Worm (Caenorhabditis elegans) whole organism, young adult: Measurements from ENCODE around the gene F43C11.12.

ENCODE experiments used
- C06A6.2 ChIP-seq: fragments of 200-800 bp; sonication (Bioruptor generic); conservative IDR thresholded peaks from 2 replicates; pipeline ENCODE4 v1.3.6; 2022; ENCODE audit warnings: missing genetic modification characterization, missing compliant biosample characterization
- F10E7.11 ChIP-seq: sonication (generic microtip); optimal IDR thresholded peaks from 2 replicates; lab custom pipeline; 2017; ENCODE audit warnings: mild to moderate bottlenecking, missing genetic modification characterization, moderate library complexity, missing compliant biosample characterization
- F33H1.4 ChIP-seq: fragments of 200-800 bp; sonication (Bioruptor generic); IDR thresholded peaks from 2 replicates; pipeline ENCODE4 v1.3.6; 2022; ENCODE audit warnings: missing genetic modification reagents, missing genetic modification characterization, missing compliant biosample characterization
- F37B4.10 ChIP-seq: fragments of 200-800 bp; sonication (Bioruptor generic); IDR thresholded peaks from 2 replicates; pipeline ENCODE4 v1.3.6; 2022; ENCODE audit warnings: missing genetic modification characterization, missing compliant biosample characterization
- F52B5.7 ChIP-seq: sonication (generic microtip); optimal IDR thresholded peaks from 2 replicates; lab custom pipeline; 2016; ENCODE audit warnings: mild to moderate bottlenecking, missing genetic modification characterization, missing compliant biosample characterization
- F55B11.4 ChIP-seq: sonication (generic microtip); optimal IDR thresholded peaks from 2 replicates; lab custom pipeline; 2016; ENCODE audit warnings: missing compliant biosample characterization, missing genetic modification characterization, borderline replicate concordance; ENCODE audit not compliant: insufficient read depth
- K11D2.4 ChIP-seq: fragments of 200-800 bp; sonication (Bioruptor generic); IDR thresholded peaks from 2 replicates; pipeline ENCODE4 v1.3.6; 2022; ENCODE audit warnings: missing genetic modification reagents, missing genetic modification characterization, missing compliant biosample characterization
- K12H6.12 ChIP-seq: fragments of 200-800 bp; sonication (Bioruptor generic); optimal IDR thresholded peaks from 2 replicates; lab custom pipeline; 2018; ENCODE audit warnings: mild to moderate bottlenecking, missing genetic modification characterization, missing compliant biosample characterization
- T26A5.8 ChIP-seq: sonication (generic microtip); optimal IDR thresholded peaks from 2 replicates; lab custom pipeline; 2016; ENCODE audit warnings: missing genetic modification characterization, missing compliant biosample characterization
- Y53F4B.3 ChIP-seq: fragments of 200-800 bp; sonication (Bioruptor generic); IDR thresholded peaks from 2 replicates; pipeline ENCODE4 v1.3.6; 2022; ENCODE audit warnings: missing genetic modification reagents, missing genetic modification characterization, missing compliant biosample characterization
- aptf-2 ChIP-seq: fragments of 200-800 bp; sonication (Bioruptor generic); conservative IDR thresholded peaks from 2 replicates; pipeline ENCODE4 v1.3.6; 2022; ENCODE audit warnings: missing genetic modification reagents, missing genetic modification characterization, missing compliant biosample characterization
- attf-5 ChIP-seq: fragments of 200-800 bp; sonication (Bioruptor generic); optimal IDR thresholded peaks from 2 replicates; lab custom pipeline; 2018; ENCODE audit warnings: mild to moderate bottlenecking, missing genetic modification characterization, missing compliant biosample characterization
- attf-6 ChIP-seq: fragments of 200-800 bp; sonication (Bioruptor generic); IDR thresholded peaks from 2 replicates; pipeline ENCODE4 v1.3.6; 2022; ENCODE audit warnings: missing genetic modification reagents, missing genetic modification characterization, missing compliant biosample characterization
- bed-2 ChIP-seq: fragments of 200-800 bp; sonication (Bioruptor generic); IDR thresholded peaks from 2 replicates; pipeline ENCODE4 v1.3.6; 2022; ENCODE audit warnings: missing genetic modification reagents, missing genetic modification characterization, missing compliant biosample characterization
- ccch-3 ChIP-seq: fragments of 200-800 bp; sonication (Bioruptor generic); optimal IDR thresholded peaks from 2 replicates; lab custom pipeline; 2018; ENCODE audit warnings: mild to moderate bottlenecking, missing genetic modification characterization, missing compliant biosample characterization
- ceh-27 ChIP-seq: fragments of 200-800 bp; sonication (Bioruptor generic); optimal IDR thresholded peaks from 2 replicates; lab custom pipeline; 2018; ENCODE audit warnings: mild to moderate bottlenecking, missing genetic modification characterization, moderate library complexity, missing compliant biosample characterization
- ceh-40 ChIP-seq: fragments of 200-800 bp; sonication (Bioruptor generic); IDR thresholded peaks from 2 replicates; pipeline ENCODE4 v1.3.6; 2022; ENCODE audit warnings: missing genetic modification characterization, missing compliant biosample characterization
- die-1 ChIP-seq: sonication (generic microtip); optimal IDR thresholded peaks from 2 replicates; lab custom pipeline; 2016; ENCODE audit warnings: missing genotype, mild to moderate bottlenecking, missing genetic modification characterization, missing compliant biosample characterization
- dox-1 ChIP-seq: fragments of 200-800 bp; sonication (Bioruptor generic); IDR thresholded peaks from 2 replicates; pipeline ENCODE4 v1.3.6; 2022; ENCODE audit warnings: missing genetic modification reagents, missing genetic modification characterization, missing compliant biosample characterization
- dpl-1 ChIP-seq: fragments of 150-350 bp; optimal IDR thresholded peaks from 2 replicates; lab custom pipeline; 2014; ENCODE audit warnings: missing biosample characterization, missing genetic modification reagents, missing genetic modification characterization
- hmg-1.2 ChIP-seq: fragments of 200-800 bp; sonication (Bioruptor generic); IDR thresholded peaks from 2 replicates; pipeline ENCODE4 v1.3.6; 2022; ENCODE audit warnings: missing genetic modification reagents, missing genetic modification characterization, missing compliant biosample characterization
- lag-1 ChIP-seq: fragments of 200-800 bp; sonication (Bioruptor generic); IDR thresholded peaks from 2 replicates; pipeline ENCODE4 v1.3.6; 2022; ENCODE audit warnings: missing genetic modification reagents, missing genetic modification characterization, missing compliant biosample characterization
- let-526 ChIP-seq: fragments of 200-800 bp; sonication (Bioruptor generic); IDR thresholded peaks from 2 replicates; pipeline ENCODE4 v1.3.6; 2022; ENCODE audit warnings: missing genetic modification reagents, missing genetic modification characterization, missing compliant biosample characterization
- let-607 ChIP-seq, 2 experiments: fragments of 200-800 bp in 1 of 2; sonication (Bioruptor generic) in 1 of 2; sonication (generic microtip) in 1 of 2; optimal IDR thresholded peaks; 2 replicates each; lab custom pipeline; 2016 to 2018; ENCODE audit warnings: mild to moderate bottlenecking in 2 of 2, missing compliant biosample characterization in 2 of 2, missing genetic modification characterization in 2 of 2, moderate library complexity in 2 of 2, missing genotype in 1 of 2
- lsl-1 ChIP-seq: fragments of 200-800 bp; sonication (Bioruptor generic); optimal IDR thresholded peaks from 2 replicates; lab custom pipeline; 2018; ENCODE audit warnings: mild to moderate bottlenecking, missing genetic modification characterization, moderate library complexity, missing compliant biosample characterization
- nhr-179 ChIP-seq: sonication (generic microtip); optimal IDR thresholded peaks from 2 replicates; lab custom pipeline; 2016; ENCODE audit warnings: mild to moderate bottlenecking, missing genetic modification characterization, missing compliant biosample characterization
- nhr-90 ChIP-seq: sonication (generic microtip); optimal IDR thresholded peaks from 2 replicates; lab custom pipeline; 2016; ENCODE audit warnings: missing genotype, mild to moderate bottlenecking, missing genetic modification characterization, missing compliant biosample characterization
- pha-4 ChIP-seq: fragments of 150-350 bp; sonication (generic microtip); optimal IDR thresholded peaks from 2 replicates; lab custom pipeline; 2014; ENCODE audit warnings: missing biosample characterization, missing genetic modification reagents, missing genetic modification characterization
- rcor-1 ChIP-seq: fragments of 200-800 bp; sonication (Bioruptor generic); IDR thresholded peaks from 2 replicates; pipeline ENCODE4 v1.3.6; 2022; ENCODE audit warnings: missing genetic modification reagents, missing genetic modification characterization, missing compliant biosample characterization
- repo-1 ChIP-seq: sonication (generic microtip); optimal IDR thresholded peaks from 2 replicates; lab custom pipeline; 2017; ENCODE audit warnings: mild to moderate bottlenecking, missing genetic modification characterization, missing compliant biosample characterization
- snpc-1.1 ChIP-seq: sonication (generic microtip); optimal IDR thresholded peaks from 2 replicates; lab custom pipeline; 2017; ENCODE audit warnings: missing genetic modification characterization, mild to moderate bottlenecking, missing compliant biosample characterization, antibody characterized with exemption, moderate library complexity, missing genotype, missing genetic modification reagents; ENCODE audit not compliant: insufficient read depth
- snpc-1.3 ChIP-seq: sonication (generic microtip); optimal IDR thresholded peaks from 2 replicates; lab custom pipeline; 2017; ENCODE audit warnings: missing genetic modification characterization, mild to moderate bottlenecking, missing compliant biosample characterization, antibody characterized with exemption, moderate library complexity, missing genotype, missing genetic modification reagents; ENCODE audit not compliant: insufficient read depth
- snpc-3.4 ChIP-seq: sonication (generic microtip); optimal IDR thresholded peaks from 2 replicates; lab custom pipeline; 2017; ENCODE audit warnings: missing genetic modification characterization, mild to moderate bottlenecking, missing compliant biosample characterization, antibody characterized with exemption, moderate library complexity, missing genotype, missing genetic modification reagents
- somi-1 ChIP-seq: fragments of 200-800 bp; sonication (Bioruptor generic); optimal IDR thresholded peaks from 2 replicates; lab custom pipeline; 2018; ENCODE audit warnings: mild to moderate bottlenecking, missing genetic modification characterization, missing compliant biosample characterization
- sptf-2 ChIP-seq: fragments of 200-800 bp; sonication (Bioruptor generic); optimal IDR thresholded peaks from 2 replicates; lab custom pipeline; 2018; ENCODE audit warnings: mild to moderate bottlenecking, missing genetic modification characterization, missing compliant biosample characterization
- tbp1 ChIP-seq: fragments of 200-800 bp; sonication (Bioruptor generic); optimal IDR thresholded peaks from 2 replicates; lab custom pipeline; 2018; ENCODE audit warnings: mild to moderate bottlenecking, missing genetic modification characterization, missing compliant biosample characterization
- unc-130 ChIP-seq: sonication (generic microtip); optimal IDR thresholded peaks from 2 replicates; lab custom pipeline; 2016; ENCODE audit warnings: missing genetic modification reagents, missing genetic modification characterization, missing compliant biosample characterization
- unc-62 ChIP-seq: fragments of 150-350 bp; optimal IDR thresholded peaks from 2 replicates; lab custom pipeline; 2014; ENCODE audit warnings: missing biosample characterization, missing genetic modification reagents, missing genetic modification characterization
- xnd-1 ChIP-seq: sonication (generic microtip); optimal IDR thresholded peaks from 2 replicates; lab custom pipeline; 2016; ENCODE audit warnings: missing genotype, missing genetic modification reagents, missing genetic modification characterization, missing compliant biosample characterization
- zim-3 ChIP-seq: sonication (generic microtip); optimal IDR thresholded peaks from 2 replicates; lab custom pipeline; 2017; ENCODE audit warnings: mild to moderate bottlenecking, missing genetic modification characterization, moderate library complexity, missing compliant biosample characterization

The F43C11.12 gene

ce11 chrII:2395864-2396263 lies 29.3 kb upstream of the F43C11.12 start, which contains the start of gene F16G10.13:
Gene F16G10.13, minus strand, starts transcription at chrII:2395964.
- TF ChIP-seq ceh-40 (GFP tag; lab: Robert Waterston, UW) (no peak), F55B11.4 (tag; lab: Kevin White, UChicago) (no peak), K11D2.4 (GFP tag; lab: Robert Waterston, UW) (no peak), F37B4.10 (no peak), let-526 (GFP tag; lab: Robert Waterston, UW) (no peak), F10E7.11 (tag; lab: Kevin White, UChicago) (no peak), repo-1 (tag; lab: Kevin White, UChicago) (no peak), unc-130 (GFP tag; lab: Kevin White, UChicago) (no peak), dox-1 (GFP tag; lab: Robert Waterston, UW) (no peak), aptf-2 (GFP tag; lab: Robert Waterston, UW) (no peak), snpc-3.4 (no peak), die-1 (tag; lab: Kevin White, UChicago) (no peak), ceh-27 (no peak), lsl-1 (GFP tag; lab: Kevin White, UChicago) (no peak), bed-2 (no peak), pha-4 (tag; lab: Kevin White, UChicago) (no peak), unc-62 (GFP tag; lab: Kevin White, UChicago) (no peak), Y53F4B.3 (no peak), snpc-1.1 (no peak)

ce11 chrII:2393821-2394220 lies 27.3 kb upstream of the F43C11.12 start, which contains the start of gene F16G10.11:
Gene F16G10.11, minus strand, starts transcription at chrII:2393921.
- TF ChIP-seq T26A5.8 (tag; lab: Kevin White, UChicago) (no peak), rcor-1 (GFP tag; lab: Robert Waterston, UW) (no peak)

ce11 chrII:2390884-2391283 lies 24.4 kb upstream of the F43C11.12 start, which contains the start of gene F16G10.10:
Gene F16G10.10, minus strand, starts transcription at chrII:2390984.
- TF ChIP-seq hmg-1.2 (GFP tag; lab: Robert Waterston, UW) (no peak), C06A6.2 (GFP tag; lab: Robert Waterston, UW) (no peak), ccch-3 (GFP tag; lab: Kevin White, UChicago) (no peak), attf-6 (GFP tag; lab: Robert Waterston, UW) (no peak), sptf-2 (GFP tag; lab: Kevin White, UChicago) (no peak), K12H6.12 (tag; lab: Kevin White, UChicago) (no peak), pha-4 (tag; lab: Kevin White, UChicago) (no peak), somi-1 (GFP tag; lab: Kevin White, UChicago) (no peak), nhr-179 (tag; lab: Kevin White, UChicago) (no peak), T26A5.8 (tag; lab: Kevin White, UChicago) (no peak), F52B5.7 (no peak), F33H1.4 (GFP tag; lab: Robert Waterston, UW) (no peak), dpl-1 (GFP tag; lab: Kevin White, UChicago) (no peak), attf-5 (GFP tag; lab: Kevin White, UChicago) (no peak)

- TF ChIP-seq nhr-90 (tag; lab: Kevin White, UChicago) (no peak), zim-3 (tag; lab: Kevin White, UChicago) (no peak), snpc-1.3 (tag; lab: Kevin White, UChicago) (no peak), tbp1 (GFP tag; lab: Kevin White, UChicago) (no peak), xnd-1 (tag; lab: Kevin White, UChicago) (no peak), F10E7.11 (tag; lab: Kevin White, UChicago) (no peak), lag-1 (GFP tag; lab: Robert Waterston, UW) (no peak), let-607 (tag; optimal IDR thresholded peaks at IDR 0.05; lab: Kevin White, UChicago) (no peak)
These were observed 19.0 kb upstream of the F43C11.12 start, which contains the start of gene F16G10.9 for ce11 chrII:2385495-2385894. Gene F16G10.9, minus strand, starts transcription at chrII:2385595.
